Fruit fly (Drosophila melanogaster): ENCODE results near the gene CG14543.
A peak's percentile ranks its signal among the peaks of the same experiment; 100 is the strongest.

CG14543 gene

DNA sequence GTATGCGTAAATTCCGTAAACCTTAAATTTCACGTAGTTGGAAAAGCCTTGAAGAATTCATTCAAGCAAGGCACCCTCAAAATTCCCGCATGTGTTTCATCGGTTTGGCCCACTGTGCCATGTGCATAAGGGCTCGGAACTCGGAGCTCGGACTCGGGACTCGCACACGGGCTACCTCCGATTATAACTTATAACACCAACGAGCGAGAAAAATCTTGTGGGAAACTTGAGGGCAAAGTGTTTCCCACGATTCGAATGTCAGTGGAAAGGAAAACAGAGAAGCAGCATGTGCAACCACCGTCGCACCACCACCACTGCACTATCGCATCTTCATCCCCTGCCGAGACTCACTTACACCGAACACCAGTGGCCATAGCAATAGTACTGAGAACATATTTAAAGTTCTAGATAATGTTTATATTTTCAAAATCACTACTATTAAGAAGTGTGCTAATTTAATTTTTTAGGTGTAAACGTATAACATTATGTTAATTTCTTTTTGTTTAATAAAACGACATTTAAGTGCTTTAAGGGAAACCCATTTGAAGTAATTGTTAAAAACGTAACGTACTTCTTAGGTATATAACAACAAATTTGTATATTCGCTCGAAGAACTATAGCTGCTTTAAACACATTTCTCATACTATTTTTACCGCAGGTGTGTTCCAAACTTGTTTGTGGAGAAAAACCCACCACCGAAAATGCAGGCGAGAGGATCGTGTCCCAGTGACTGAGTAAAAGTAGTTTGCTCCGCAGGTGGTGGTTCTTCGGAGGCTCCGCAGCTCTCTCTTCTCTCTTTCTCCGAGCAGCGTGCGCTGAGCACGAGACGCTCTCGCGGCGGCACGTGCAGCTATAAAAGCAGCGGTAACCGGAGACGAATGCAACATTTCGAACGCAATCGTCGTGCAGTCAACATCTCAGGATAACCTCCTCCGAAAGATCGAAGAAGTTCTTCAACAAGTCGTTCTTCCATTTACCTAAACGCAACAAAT is 20.0 kb upstream of the CG14543 start (continued):
- TF ChIP-seq Nf-YB (GFP tag; optimal IDR thresholded peaks at IDR 0.05) (peak; percentile 87), sob (GFP tag; IDR thresholded peaks at IDR 0.05) (0 out of 2 replicates have a peak, but pooled peaks have one; percentile 24), CG11093 (GFP tag; IDR thresholded peaks at IDR 0.05) (peak; percentile 63), jigr1 (GFP tag; IDR thresholded peaks at IDR 0.05) (0 out of 3 replicates have a peak, but pooled peaks have one; percentile 24), CG17802 (tag; optimal IDR thresholded peaks at IDR 0.05) (peak; percentile 64), emc (GFP tag; optimal IDR thresholded peaks at IDR 0.05) (no peak), CG5180 (GFP tag; optimal IDR thresholded peaks at IDR 0.05) (peak; percentile 82), HHEX (GFP tag; optimal IDR thresholded peaks at IDR 0.05) (peak; percentile 77), zen2 (GFP tag; IDR thresholded peaks at IDR 0.05; ENCODE audit: partially characterized antibody) (0 out of 3 replicates have a peak, but pooled peaks have one; percentile 9), usp (GFP tag; optimal IDR thresholded peaks at IDR 0.05) (no peak), Hr78 (GFP tag; optimal IDR thresholded peaks at IDR 0.05) (peak in 1 of 2 experiments; percentile 92), amos (GFP tag; IDR thresholded peaks at IDR 0.05; ENCODE audit: partially characterized antibody) (peak; percentile 23; the same call in 1 of the 2 replicates), yki (optimal IDR thresholded peaks at IDR 0.05) (peak; percentile 87), chm (GFP tag; IDR thresholded peaks at IDR 0.05) (peak; percentile 31; the same call in 1 of the 2 replicates), luna (GFP tag; optimal IDR thresholded peaks at IDR 0.05) (no peak), CG9817 (tag; optimal IDR thresholded peaks at IDR 0.05) (peak; percentile 54), CG1602 (GFP tag; optimal IDR thresholded peaks at IDR 0.05) (peak; percentile 89), CG4424 (GFP tag; optimal IDR thresholded peaks at IDR 0.05) (peak; percentile 87), CG16863 (GFP tag; optimal IDR thresholded peaks at IDR 0.05) (peak; percentile 68), CG7987 (GFP tag; optimal IDR thresholded peaks at IDR 0.05) (peak; percentile 31), grn (GFP tag; optimal IDR thresholded peaks at IDR 0.05) (peak; percentile 45), Eip74EF (GFP tag; optimal IDR thresholded peaks at IDR 0.05) (peak in 1 of 2 experiments; percentile 94), CG4282 (GFP tag; optimal IDR thresholded peaks at IDR 0.05) (peak; percentile 80), wek (GFP tag; optimal IDR thresholded peaks at IDR 0.05) (peak; percentile 7), Ssrp (tag; optimal IDR thresholded peaks at IDR 0.05) (peak; percentile 96), gcm (GFP tag; optimal IDR thresholded peaks at IDR 0.05) (peak; percentile 97), stc (GFP tag; IDR thresholded peaks at IDR 0.05) (0 out of 2 replicates have a peak, but pooled peaks have one; percentile 38), Kr (GFP tag; optimal IDR thresholded peaks at IDR 0.05) (peak; percentile 96), NK7.1 (GFP tag; optimal IDR thresholded peaks at IDR 0.05) (peak; percentile 19), dimm (GFP tag; IDR thresholded peaks at IDR 0.05) (no peak), CG15514 (GFP tag; optimal IDR thresholded peaks at IDR 0.05) (no peak), CG2678 (tag; optimal IDR thresholded peaks at IDR 0.05) (peak; percentile 95), Antp (GFP tag; optimal IDR thresholded peaks at IDR 0.05) (peak; percentile 34), insv (GFP tag; optimal IDR thresholded peaks at IDR 0.05) (peak; percentile 31 to 37), ash1 (GFP tag; optimal IDR thresholded peaks at IDR 0.05) (no peak), Sin3A (optimal IDR thresholded peaks at IDR 0.05) (no peak), CG13287 (GFP tag; IDR thresholded peaks at IDR 0.05; ENCODE audit: partially characterized antibody) (no peak), CG9609 (GFP tag; optimal IDR thresholded peaks at IDR 0.05) (peak; percentile 60), Doc2 (GFP tag; IDR thresholded peaks at IDR 0.05) (no peak), en (GFP tag; optimal IDR thresholded peaks at IDR 0.05) (peak; percentile 82), CG12391 (tag; optimal IDR thresholded peaks at IDR 0.05) (peak; percentile 97), Six4 (GFP tag; optimal IDR thresholded peaks at IDR 0.05) (peak; percentile 74), CG18599 (GFP tag; optimal IDR thresholded peaks at IDR 0.05) (peak; percentile 78), CG12236 (GFP tag; optimal IDR thresholded peaks at IDR 0.05) (peak; percentile 83), CG18476 (GFP tag; optimal IDR thresholded peaks at IDR 0.05) (peak; percentile 87), pzg (GFP tag; optimal IDR thresholded peaks at IDR 0.05) (no peak), CG14014 (GFP tag; IDR thresholded peaks at IDR 0.05) (no peak)
